Fruit fly (Drosophila melanogaster): ENCODE results near the gene CG7900.

DNA sequence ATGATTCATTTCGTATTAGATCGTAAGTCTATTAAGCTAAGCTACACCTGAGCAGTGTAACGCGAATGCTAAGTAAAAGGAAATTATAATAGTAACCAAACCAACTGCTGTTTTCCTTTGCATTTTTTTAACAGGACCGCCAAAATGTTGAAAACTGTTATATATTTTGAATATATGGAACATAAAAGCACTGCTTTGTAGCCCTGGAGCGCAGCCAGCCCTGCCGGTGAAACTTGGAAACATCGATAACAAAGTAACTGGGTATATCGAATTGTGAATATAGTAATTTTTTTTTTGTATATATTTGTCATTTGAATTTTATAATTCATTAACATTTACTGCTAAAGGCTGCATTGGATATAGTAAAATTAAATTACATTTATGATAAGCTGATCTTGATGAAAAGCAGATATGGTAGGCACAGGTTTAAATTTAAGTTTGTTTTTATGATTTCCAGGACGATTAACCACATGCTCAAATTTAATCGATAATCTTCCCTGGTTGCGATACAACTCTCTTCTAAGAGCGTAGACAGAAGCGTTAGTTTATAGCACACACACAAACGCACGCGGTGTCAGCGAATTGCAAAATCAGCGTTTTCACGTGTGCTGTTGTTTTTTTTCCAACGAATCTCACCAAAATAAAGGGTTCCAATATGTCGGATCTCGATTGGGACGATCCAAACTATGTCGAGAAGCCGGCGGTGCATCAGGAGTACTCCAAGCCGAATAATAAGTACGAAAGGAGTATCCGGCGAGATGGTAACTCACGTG is 28.5 kb downstream of the CG7900 start, which contains the start of gene CG7878:
- TF ChIP-seq Dll (optimal IDR thresholded peaks at IDR 0.05) (no peak), pan (optimal IDR thresholded peaks at IDR 0.05) (no peak), psq (optimal IDR thresholded peaks at IDR 0.05) (no peak)

All from whole organism.